Worm (Caenorhabditis elegans): ENCODE results near the gene F22B3.8.
"Not testable (repeated sequence)": the region's sequence is repeated elsewhere in the genome, so short reads cannot be mapped to it uniquely, and the experiment has no call there.

The F22B3.8 gene

DNA sequence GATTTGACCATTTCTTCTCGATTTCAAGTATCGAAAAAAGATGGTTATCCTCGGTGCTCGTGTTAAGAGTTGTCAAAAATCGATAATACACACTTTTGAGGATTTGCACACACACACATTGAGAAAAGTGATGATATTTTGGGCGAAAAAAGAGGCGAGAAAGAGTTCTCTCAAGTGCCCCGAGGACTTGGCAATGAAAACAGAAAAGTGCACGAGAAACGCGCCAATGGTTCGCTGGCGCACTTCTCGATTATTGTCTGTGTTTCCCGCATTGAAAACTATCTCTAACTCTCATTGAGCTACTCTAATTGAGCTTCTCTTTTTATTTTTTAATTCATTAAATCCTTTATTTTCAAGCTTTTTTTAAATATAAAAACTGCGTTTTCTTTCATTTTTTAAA lies 9.0 kb upstream of the F22B3.8 start (continued):
- peak; percentile 76 for TF ChIP-seq hmg-11 (tag; optimal IDR thresholded peaks at IDR 0.05)
- no peak for TF ChIP-seq nhr-28 (tag; optimal IDR thresholded peaks at IDR 0.05)
- no peak for TF ChIP-seq nhr-237 (tag; optimal IDR thresholded peaks at IDR 0.05)
- peak; percentile 13 for TF ChIP-seq fkh-10 (GFP tag; optimal IDR thresholded peaks at IDR 0.05)
- no peak for TF ChIP-seq daf-12 (tag; optimal IDR thresholded peaks at IDR 0.05)
- TF ChIP-seq nhr-12 (tag; optimal IDR thresholded peaks at IDR 0.05) = no peak
- no peak for TF ChIP-seq nhr-77 (tag; optimal IDR thresholded peaks at IDR 0.05)
- peak; percentile 41 for TF ChIP-seq tbx-2 (tag; optimal IDR thresholded peaks at IDR 0.05)
- TF ChIP-seq ZK546.5 (tag; optimal IDR thresholded peaks at IDR 0.05) = no peak
- no peak for TF ChIP-seq zag-1 (tag; optimal IDR thresholded peaks at IDR 0.05)
- peak; percentile 89 for TF ChIP-seq pha-4 (tag; optimal IDR thresholded peaks at IDR 0.05)
- no peak for TF ChIP-seq fos-1 (tag; optimal IDR thresholded peaks at IDR 0.05)
- TF ChIP-seq sea-2 (GFP tag; optimal IDR thresholded peaks at IDR 0.05) = no peak

DNA sequence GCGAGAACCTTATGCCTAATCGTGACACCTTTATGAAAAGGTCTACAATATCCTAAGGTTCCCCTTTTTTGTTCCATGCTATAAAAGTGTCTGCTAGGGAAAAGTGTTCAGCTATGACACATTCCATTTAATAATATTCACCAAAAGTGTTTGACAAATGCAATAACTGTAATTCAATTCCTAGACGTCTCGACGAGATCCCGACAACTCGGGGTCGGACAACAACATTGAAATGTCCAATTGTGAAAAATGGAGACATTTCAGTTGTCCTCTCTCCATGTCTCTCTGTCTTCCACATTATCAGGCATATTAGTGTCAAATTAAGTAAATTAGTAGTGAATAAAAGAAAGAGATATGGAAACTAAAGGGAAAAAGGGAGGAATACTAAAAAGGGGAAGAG lies 6.7 kb upstream of the F22B3.8 start:
- TF ChIP-seq nfya-1 (tag; optimal IDR thresholded peaks at IDR 0.05; ENCODE audit: insufficient read depth) (no peak), jun-1 (tag; optimal IDR thresholded peaks at IDR 0.05) (no peak), egl-27 (tag; optimal IDR thresholded peaks at IDR 0.05) (no peak), nhr-237 (tag; optimal IDR thresholded peaks at IDR 0.05) (no peak), fkh-2 (tag; optimal IDR thresholded peaks at IDR 0.05) (no peak), nhr-11 (tag; optimal IDR thresholded peaks at IDR 0.05) (no peak), eor-1 (tag; optimal IDR thresholded peaks at IDR 0.05) (no peak), sea-2 (GFP tag; optimal IDR thresholded peaks at IDR 0.05) (no peak)

DNA sequence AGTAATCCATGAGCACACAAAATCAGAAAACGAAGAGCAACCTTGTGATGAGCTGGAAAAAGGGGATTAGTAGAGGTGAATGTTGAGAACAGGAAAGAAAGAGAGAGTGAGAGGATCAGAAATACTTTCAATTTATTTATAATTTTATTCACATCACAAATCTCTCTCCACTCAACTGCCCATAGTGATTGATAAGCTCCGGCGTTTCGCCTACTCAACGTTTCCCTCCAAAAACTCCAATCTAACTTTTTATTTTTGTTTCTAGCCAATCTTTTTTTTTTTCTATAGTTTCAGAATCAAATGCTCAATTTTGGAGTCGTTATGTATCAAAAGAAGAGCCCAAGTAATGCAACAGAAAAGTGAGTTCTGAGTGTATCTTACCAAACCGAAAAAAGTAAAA lies 712 bp upstream of the F22B3.8 start, which contains the start of gene kin-4:
kin-4 (plus strand) TSS at position 301 of the 400 bp plus-strand sequence.
- TF ChIP-seq elt-2 (tag; optimal IDR thresholded peaks at IDR 0.05) = no peak
- no peak for TF ChIP-seq unc-62 (GFP tag; optimal IDR thresholded peaks at IDR 0.05)
- TF ChIP-seq mdl-1 (tag; optimal IDR thresholded peaks at IDR 0.05) = no peak
- TF ChIP-seq aly-2 (tag; optimal IDR thresholded peaks at IDR 0.05) = no peak
- no peak for TF ChIP-seq tbx-2 (tag; optimal IDR thresholded peaks at IDR 0.05)

DNA sequence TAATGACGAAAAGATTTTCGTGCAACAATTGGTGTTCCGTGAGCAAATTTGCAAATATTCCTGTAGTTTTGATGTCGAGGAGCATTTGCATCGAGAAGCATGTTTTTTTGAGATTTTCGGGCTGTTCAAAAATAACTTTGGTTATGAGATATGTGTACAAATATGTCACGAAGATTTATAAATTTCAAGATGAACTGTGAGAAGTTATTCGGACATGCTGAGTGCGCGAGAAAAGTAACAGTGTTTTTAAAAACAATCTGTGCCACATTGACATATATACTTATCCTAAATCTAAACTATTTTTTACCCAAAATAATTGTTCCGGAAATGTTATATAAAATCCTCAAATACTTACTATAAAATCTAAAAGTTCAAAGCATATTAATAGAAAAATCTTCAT lies 3.0 kb downstream of the F22B3.8 start, which contains the start of gene F22B3.7:
F22B3.7 (minus strand) TSS at position 101 of the 400 bp plus-strand sequence.
- TF ChIP-seq tbx-2 (tag; optimal IDR thresholded peaks at IDR 0.05) (no peak), hmg-11 (tag; optimal IDR thresholded peaks at IDR 0.05) (no peak), nhr-25 (tag; optimal IDR thresholded peaks at IDR 0.05) (no peak), sea-2 (GFP tag; optimal IDR thresholded peaks at IDR 0.05) (no peak)

DNA sequence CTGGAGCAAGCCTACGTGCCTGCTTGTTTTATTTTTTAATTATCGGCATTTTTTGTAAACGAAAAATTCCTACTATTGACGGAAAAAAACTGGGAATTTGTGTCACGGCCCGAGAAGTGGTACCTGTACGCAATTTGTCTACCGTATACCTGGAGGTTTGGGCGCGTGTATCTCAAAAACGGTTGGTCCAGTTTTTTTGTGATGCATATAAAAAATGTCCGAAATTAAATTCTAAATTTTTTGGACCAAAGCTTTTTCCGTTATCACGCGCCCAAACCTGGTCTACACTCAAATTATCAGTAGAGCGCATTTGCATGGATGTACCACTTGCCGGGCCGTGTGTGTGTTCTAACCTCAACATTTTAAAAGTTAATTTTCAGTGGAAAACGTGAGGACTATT lies 8.0 kb downstream of the F22B3.8 start, which contains the start of gene F22B3.5:
F22B3.5 (minus strand) TSS at position 101 of the 400 bp plus-strand sequence.
- not testable (repeated sequence) for TF ChIP-seq ztf-11, zag-1, jun-1 (tag; optimal IDR thresholded peaks at IDR 0.05)

DNA sequence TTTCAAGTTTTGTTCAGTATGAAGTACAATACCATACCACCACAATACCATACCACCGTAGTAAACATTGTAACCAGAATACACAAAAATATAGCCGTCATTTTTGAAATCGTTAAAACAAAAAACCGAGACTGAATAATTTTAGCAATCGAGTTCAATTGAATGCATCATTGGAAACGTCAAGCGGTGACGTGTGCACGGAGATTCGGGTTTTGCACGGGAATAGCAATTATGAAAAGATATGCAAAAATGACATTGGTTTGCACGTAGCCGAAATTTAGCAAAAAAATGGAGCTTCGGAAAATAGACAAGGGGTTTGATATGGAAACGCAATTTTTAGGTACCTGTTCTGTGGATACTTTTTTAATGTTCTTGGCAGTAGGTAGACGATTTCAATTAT lies 9.8 kb downstream of the F22B3.8 start, which contains the start of gene F22B3.10:
F22B3.10 (minus strand) TSS at position 101 of the 400 bp plus-strand sequence.
- TF ChIP-seq hmg-11 (tag; optimal IDR thresholded peaks at IDR 0.05) (no peak), nhr-77 (tag; optimal IDR thresholded peaks at IDR 0.05) (no peak), eor-1 (tag; optimal IDR thresholded peaks at IDR 0.05) (no peak), jun-1 (tag; optimal IDR thresholded peaks at IDR 0.05) (no peak), lsy-12 (tag; optimal IDR thresholded peaks at IDR 0.05) (no peak), lin-15B (tag; optimal IDR thresholded peaks at IDR 0.05) (no peak), nhr-28 (tag; optimal IDR thresholded peaks at IDR 0.05) (no peak)

DNA sequence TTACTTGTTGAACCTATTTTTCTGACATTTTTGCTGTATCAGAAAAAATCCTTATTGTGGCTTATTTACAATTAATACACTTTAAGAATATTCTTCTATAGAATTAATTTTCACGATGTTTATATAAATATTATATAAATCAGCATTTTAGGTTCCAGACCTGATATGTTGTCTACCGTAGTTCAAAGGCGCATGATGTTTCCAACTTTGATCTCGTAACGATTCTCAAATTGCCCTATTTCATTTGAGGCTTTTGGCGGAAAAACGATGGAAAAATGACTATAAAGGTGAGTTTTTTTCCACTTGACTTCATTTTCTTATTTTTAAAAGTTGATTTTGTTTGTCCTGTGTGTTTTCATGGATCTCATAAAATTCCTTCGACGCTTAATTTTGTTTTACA lies 14.6 kb downstream of the F22B3.8 start, which contains the start of gene gfat-2:
gfat-2 (plus strand) TSS at position 145 of the 400 bp plus-strand sequence.
- no peak for TF ChIP-seq lsy-12 (tag; optimal IDR thresholded peaks at IDR 0.05)
- TF ChIP-seq ceh-82 (tag; optimal IDR thresholded peaks at IDR 0.05) = no peak
- no peak for TF ChIP-seq nhr-23 (tag; optimal IDR thresholded peaks at IDR 0.05)
- TF ChIP-seq zag-1 (tag; optimal IDR thresholded peaks at IDR 0.05) = no peak
- no peak for TF ChIP-seq ama-1 (optimal IDR thresholded peaks at IDR 0.05)
- no peak for TF ChIP-seq nhr-76 (tag; optimal IDR thresholded peaks at IDR 0.05)
- no peak for TF ChIP-seq sea-2 (GFP tag; optimal IDR thresholded peaks at IDR 0.05)
- TF ChIP-seq ceh-28 (tag; optimal IDR thresholded peaks at IDR 0.05) = no peak
- TF ChIP-seq lin-15B (tag; optimal IDR thresholded peaks at IDR 0.05) = no peak
- TF ChIP-seq elt-2 (tag; optimal IDR thresholded peaks at IDR 0.05) = no peak
- TF ChIP-seq fkh-2 (tag; optimal IDR thresholded peaks at IDR 0.05) = no peak
- TF ChIP-seq ZK546.5 (tag; optimal IDR thresholded peaks at IDR 0.05) = no peak
- TF ChIP-seq R02D3.7 (tag; optimal IDR thresholded peaks at IDR 0.05) = no peak
- TF ChIP-seq nhr-67 (tag; optimal IDR thresholded peaks at IDR 0.05) = no peak
- no peak for TF ChIP-seq nfya-1 (tag; optimal IDR thresholded peaks at IDR 0.05; ENCODE audit: insufficient read depth)
- TF ChIP-seq lin-39 (tag; optimal IDR thresholded peaks at IDR 0.05) = no peak
- TF ChIP-seq nhr-43 (tag; optimal IDR thresholded peaks at IDR 0.05; ENCODE audit: poor library complexity, severe bottlenecking) = no peak
- no peak for TF ChIP-seq elt-1 (tag; optimal IDR thresholded peaks at IDR 0.05)
- no peak for TF ChIP-seq tbx-2 (tag; optimal IDR thresholded peaks at IDR 0.05)
- TF ChIP-seq nhr-12 (tag; optimal IDR thresholded peaks at IDR 0.05) = no peak
